Worm (Caenorhabditis elegans): ENCODE results near the gene pqn-8.

The pqn-8 gene

ce11 chrIII:10016413-10017051 is 18.7 kb upstream of the pqn-8 start, which contains the start of gene rgs-1:
TSS of gene rgs-1 (minus strand) at chrIII:10016558.
- TF ChIP-seq madf-10 (tag; optimal IDR thresholded peaks at IDR 0.05) (peak; percentile 32), athp-1 (tag; optimal IDR thresholded peaks at IDR 0.05) (no peak), sptf-2 (GFP tag; optimal IDR thresholded peaks at IDR 0.05) (no peak)

- TF ChIP-seq cebp-1 (GFP tag; IDR thresholded peaks at IDR 0.05) (no peak), cebp-1 (tag; optimal IDR thresholded peaks at IDR 0.05) (no peak), gei-17 (GFP tag; optimal IDR thresholded peaks at IDR 0.05) (no peak), lin-54 (GFP tag; optimal IDR thresholded peaks at IDR 0.05) (no peak), mel-28 (tag; optimal IDR thresholded peaks at IDR 0.05; ENCODE audit: borderline replicate concordance) (no peak), B0261.1 (tag; optimal IDR thresholded peaks at IDR 0.05) (no peak), ceh-100 (GFP tag; IDR thresholded peaks at IDR 0.05) (no peak), attf-3 (GFP tag; conservative IDR thresholded peaks at IDR 0.05) (no peak), F10E7.11 (tag; optimal IDR thresholded peaks at IDR 0.05) (no peak), lsl-1 (GFP tag; optimal IDR thresholded peaks at IDR 0.05) (no peak), nhr-179 (tag; optimal IDR thresholded peaks at IDR 0.05) (no peak), cebp-2 (GFP tag; IDR thresholded peaks at IDR 0.05) (no peak), ceh-91 (GFP tag; IDR thresholded peaks at IDR 0.05) (no peak), hmg-1.2 (GFP tag; IDR thresholded peaks at IDR 0.05) (no peak), aptf-3 (GFP tag; IDR thresholded peaks at IDR 0.05) (no peak), ets-4 (GFP tag; optimal IDR thresholded peaks at IDR 0.05) (no peak), madf-3 (GFP tag; IDR thresholded peaks at IDR 0.05) (no peak), mes-4 (tag; optimal IDR thresholded peaks at IDR 0.05) (no peak), C06A6.2 (GFP tag; conservative IDR thresholded peaks at IDR 0.05) (no peak)
Observed at ce11 chrIII:10012136-10012535, 14.3 kb upstream of the pqn-8 start, which contains the start of gene C05B5.16. TSS of gene C05B5.16 (plus strand) at chrIII:10012436.

DNA sequence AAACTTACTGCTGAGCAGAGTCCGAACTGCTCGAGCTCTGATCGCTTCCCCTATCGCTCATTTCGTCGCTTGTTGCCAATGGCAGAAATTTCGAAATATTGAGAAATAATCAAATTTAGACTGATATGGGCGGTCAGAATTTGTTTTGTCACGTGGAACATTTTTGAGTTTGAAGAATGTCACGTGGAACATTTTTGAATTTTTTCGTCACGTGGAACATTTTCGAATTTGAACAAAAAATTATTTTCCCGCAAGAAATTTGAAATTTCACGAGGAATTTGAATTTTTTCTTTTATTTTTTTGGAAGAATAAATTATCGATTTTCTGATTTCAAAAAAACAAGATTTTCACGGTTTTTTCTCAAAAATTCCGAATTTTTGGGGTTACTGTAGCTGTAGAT is 12.3 kb upstream of the pqn-8 start, which contains the start of gene fbxa-155:
Gene fbxa-155, minus strand, starts transcription at position 101 of the 400 bp plus-strand sequence.
- no peak for TF ChIP-seq let-607 (tag; optimal IDR thresholded peaks at IDR 0.05)
- no peak for TF ChIP-seq F55B11.4 (tag; optimal IDR thresholded peaks at IDR 0.05; ENCODE audit: borderline replicate concordance, insufficient read depth)
- no peak for TF ChIP-seq mes-4 (tag; optimal IDR thresholded peaks at IDR 0.05)
- no peak for TF ChIP-seq unc-62 (GFP tag; optimal IDR thresholded peaks at IDR 0.05)
- no peak for TF ChIP-seq nfya-2 (GFP tag; IDR thresholded peaks at IDR 0.05)
- TF ChIP-seq pbrm-1 (GFP tag; IDR thresholded peaks at IDR 0.05), result no peak
- TF ChIP-seq F39B2.1 (GFP tag; IDR thresholded peaks at IDR 0.05), result no peak
- no peak for TF ChIP-seq dpff-1 (tag; optimal IDR thresholded peaks at IDR 0.05)
- TF ChIP-seq ztf-25 (GFP tag; IDR thresholded peaks at IDR 0.05), result no peak
- no peak for TF ChIP-seq B0261.1 (tag; optimal IDR thresholded peaks at IDR 0.05)
- no peak for TF ChIP-seq hmg-20 (GFP tag; IDR thresholded peaks at IDR 0.05)
- no peak for TF ChIP-seq efl-1 (GFP tag; optimal IDR thresholded peaks at IDR 0.05)

DNA sequence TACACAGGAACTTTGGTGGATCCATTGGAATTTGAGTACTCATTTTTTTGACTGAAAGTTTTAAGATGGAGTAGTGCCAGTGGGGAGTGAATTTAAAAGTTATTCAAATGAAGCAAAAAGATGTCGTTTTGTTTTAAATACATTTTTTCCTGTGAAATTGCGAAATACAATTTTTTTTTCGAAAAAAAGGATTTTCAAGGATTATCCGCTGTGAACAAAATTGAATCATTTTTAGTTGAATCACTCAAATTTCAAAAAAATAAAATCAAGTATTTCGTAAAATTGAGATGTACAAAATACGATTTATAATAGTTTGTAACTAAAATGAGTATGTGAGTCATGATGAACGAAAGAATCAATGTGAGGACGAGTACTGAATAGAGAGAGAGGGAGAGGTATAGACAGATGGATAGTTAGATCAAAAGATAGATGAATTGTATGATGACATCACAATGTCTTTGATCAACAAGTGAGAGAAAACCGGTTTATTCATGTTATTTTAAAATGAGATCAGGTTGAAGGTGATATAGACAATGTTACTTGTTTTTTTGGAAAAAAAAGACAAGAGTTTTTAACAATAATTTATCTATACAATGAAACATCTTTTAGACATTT is 9.1 kb upstream of the pqn-8 start, which contains the start of gene C05B5.8:
Gene C05B5.8, minus strand, starts transcription at position 51 of the 615 bp plus-strand sequence.
- TF ChIP-seq mes-4 (tag; optimal IDR thresholded peaks at IDR 0.05) (no peak), lin-54 (GFP tag; optimal IDR thresholded peaks at IDR 0.05) (no peak), F49E8.2 (tag; optimal IDR thresholded peaks at IDR 0.05; ENCODE audit: insufficient read depth) (no peak), F57A8.1 (GFP tag; optimal IDR thresholded peaks at IDR 0.05) (no peak), ztf-25 (GFP tag; IDR thresholded peaks at IDR 0.05) (no peak), T07F8.4 (tag; optimal IDR thresholded peaks at IDR 0.05) (no peak), madf-6 (GFP tag; IDR thresholded peaks at IDR 0.05) (no peak), cebp-1 (GFP tag; IDR thresholded peaks at IDR 0.05) (no peak), cebp-1 (tag; optimal IDR thresholded peaks at IDR 0.05) (no peak), B0035.1 (tag; optimal IDR thresholded peaks at IDR 0.05) (no peak), snpc-1.3 (tag; optimal IDR thresholded peaks at IDR 0.05; ENCODE audit: insufficient read depth) (no peak), ceh-91 (GFP tag; IDR thresholded peaks at IDR 0.05) (no peak), unc-130 (GFP tag; optimal IDR thresholded peaks at IDR 0.05) (no peak), Y53F4B.3 (GFP tag; IDR thresholded peaks at IDR 0.05) (no peak), attf-5 (GFP tag; optimal IDR thresholded peaks at IDR 0.05) (no peak), repo-1 (tag; optimal IDR thresholded peaks at IDR 0.05) (no peak)

Measured in whole organism, young adult.